Worm (Caenorhabditis elegans): Measurements from ENCODE around the gene T26E4.3.

DNA sequence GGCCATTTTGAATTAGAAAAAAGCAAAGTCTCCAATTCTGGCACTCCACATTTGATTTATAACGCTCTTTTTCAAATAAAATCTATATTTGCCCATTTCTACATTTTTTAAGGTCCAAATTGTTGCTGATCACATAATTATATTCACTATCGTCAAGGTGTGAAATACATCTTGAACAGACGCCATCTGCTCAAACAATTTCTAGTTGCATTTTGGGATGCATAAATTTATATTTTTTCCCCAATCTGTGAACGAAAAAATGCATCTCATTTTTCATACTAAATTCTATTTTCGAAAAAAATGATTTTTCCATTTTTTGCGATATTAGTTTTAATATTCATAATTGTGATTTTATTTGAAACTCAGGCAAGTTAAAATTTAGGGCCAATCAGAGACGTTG lies 10.7 kb downstream of the T26E4.3 start, which contains the start of gene T26E4.7:
- TF ChIP-seq unc-62 (GFP tag; optimal IDR thresholded peaks at IDR 0.05 in 1 of 2): no peak
- no peak for TF ChIP-seq unc-62 (tag; optimal IDR thresholded peaks at IDR 0.05)
- no peak for TF ChIP-seq ceh-82 (tag; optimal IDR thresholded peaks at IDR 0.05)
- no peak for TF ChIP-seq skn-1 (tag; optimal IDR thresholded peaks at IDR 0.05)
- no peak for TF ChIP-seq unc-130 (GFP tag; optimal IDR thresholded peaks at IDR 0.05)
- no peak for TF ChIP-seq nhr-10 (tag; optimal IDR thresholded peaks at IDR 0.05)
- no peak for TF ChIP-seq fkh-10 (GFP tag; optimal IDR thresholded peaks at IDR 0.05)
